Worm (Caenorhabditis elegans) whole organism, young adult: ENCODE data around the gene F56D6.18.
"Not testable (repeated sequence)": the region's sequence is repeated elsewhere in the genome, so short reads cannot be mapped to it uniquely, and the experiment has no call there.

ENCODE experiments used
- D2030.7 ChIP-seq: fragments of 200-800 bp; sonication (Bioruptor generic); IDR thresholded peaks from 2 replicates; pipeline ENCODE4 v1.3.6; 2022; ENCODE audit warnings: missing genetic modification reagents, missing genetic modification characterization, missing compliant biosample characterization
- F10E7.11 ChIP-seq: sonication (generic microtip); optimal IDR thresholded peaks from 2 replicates; lab custom pipeline; 2017; ENCODE audit warnings: mild to moderate bottlenecking, missing genetic modification characterization, moderate library complexity, missing compliant biosample characterization
- F22D6.2 ChIP-seq: sonication (generic microtip); optimal IDR thresholded peaks from 2 replicates; lab custom pipeline; 2016; ENCODE audit warnings: mild to moderate bottlenecking, missing genetic modification characterization, missing compliant biosample characterization
- F23B12.7 ChIP-seq: sonication (generic microtip); optimal IDR thresholded peaks from 2 replicates; lab custom pipeline; 2017; ENCODE audit warnings: missing genetic modification characterization, mild to moderate bottlenecking, missing compliant biosample characterization, antibody characterized with exemption, moderate library complexity; ENCODE audit not compliant: insufficient read depth
- F39B2.1 ChIP-seq: fragments of 200-800 bp; sonication (Bioruptor generic); IDR thresholded peaks from 2 replicates; pipeline ENCODE4 v1.3.6; 2022; ENCODE audit warnings: missing genetic modification reagents, missing genetic modification characterization, missing compliant biosample characterization
- T26A5.8 ChIP-seq: sonication (generic microtip); optimal IDR thresholded peaks from 2 replicates; lab custom pipeline; 2016; ENCODE audit warnings: missing genetic modification characterization, missing compliant biosample characterization
- Y53F4B.3 ChIP-seq: fragments of 200-800 bp; sonication (Bioruptor generic); IDR thresholded peaks from 2 replicates; pipeline ENCODE4 v1.3.6; 2022; ENCODE audit warnings: missing genetic modification reagents, missing genetic modification characterization, missing compliant biosample characterization
- Y79H2A.3 ChIP-seq: fragments of 200-800 bp; sonication (Bioruptor generic); conservative IDR thresholded peaks from 2 replicates; pipeline ENCODE4 v1.3.6; 2022; ENCODE audit warnings: missing genetic modification reagents, missing genetic modification characterization, missing compliant biosample characterization
- athp-1 ChIP-seq: sonication (generic microtip); optimal IDR thresholded peaks from 2 replicates; lab custom pipeline; 2017; ENCODE audit warnings: mild to moderate bottlenecking, missing genetic modification characterization, missing compliant biosample characterization
- attf-6 ChIP-seq: fragments of 200-800 bp; sonication (Bioruptor generic); IDR thresholded peaks from 2 replicates; pipeline ENCODE4 v1.3.6; 2022; ENCODE audit warnings: missing genetic modification reagents, missing genetic modification characterization, missing compliant biosample characterization
- cebp-2 ChIP-seq: fragments of 200-800 bp; sonication (Bioruptor generic); IDR thresholded peaks from 2 replicates; pipeline ENCODE4 v1.3.6; 2022; ENCODE audit warnings: missing genetic modification characterization, missing compliant biosample characterization
- efl-1 ChIP-seq: fragments of 150-350 bp; optimal IDR thresholded peaks from 2 replicates; lab custom pipeline; 2014; ENCODE audit warnings: missing biosample characterization, missing genetic modification reagents, missing genetic modification characterization
- egrh-3 ChIP-seq: fragments of 200-800 bp; sonication (Bioruptor generic); IDR thresholded peaks from 2 replicates; pipeline ENCODE4 v1.3.6; 2022; ENCODE audit warnings: missing genetic modification reagents, missing genetic modification characterization, missing compliant biosample characterization
- ekl-4 ChIP-seq: fragments of 200-800 bp; sonication (Bioruptor generic); IDR thresholded peaks from 2 replicates; pipeline ENCODE4 v1.3.6; 2022; ENCODE audit warnings: missing genetic modification reagents, missing genetic modification characterization, missing compliant biosample characterization
- him-1 ChIP-seq: sonication (generic microtip); optimal IDR thresholded peaks from 2 replicates; lab custom pipeline; 2016; ENCODE audit warnings: missing genotype, missing genetic modification reagents, missing genetic modification characterization, missing compliant biosample characterization
- hlh-12 ChIP-seq: sonication (generic microtip); optimal IDR thresholded peaks from 2 replicates; lab custom pipeline; 2016; ENCODE audit warnings: missing genetic modification characterization, missing compliant biosample characterization
- hrde-1 ChIP-seq: sonication (generic microtip); optimal IDR thresholded peaks from 2 replicates; lab custom pipeline; 2016; ENCODE audit warnings: missing genetic modification characterization, mild to moderate bottlenecking, missing compliant biosample characterization, moderate library complexity, missing genotype, missing genetic modification reagents, borderline replicate concordance
- let-607 ChIP-seq, 2 experiments: fragments of 200-800 bp in 1 of 2; sonication (Bioruptor generic) in 1 of 2; sonication (generic microtip) in 1 of 2; optimal IDR thresholded peaks; 2 replicates each; lab custom pipeline; 2016 to 2018; ENCODE audit warnings: mild to moderate bottlenecking in 2 of 2, missing compliant biosample characterization in 2 of 2, missing genetic modification characterization in 2 of 2, moderate library complexity in 2 of 2, missing genotype in 1 of 2
- madf-6 ChIP-seq: fragments of 200-800 bp; sonication (Bioruptor generic); IDR thresholded peaks from 2 replicates; pipeline ENCODE4 v1.3.6; 2022; ENCODE audit warnings: missing genetic modification reagents, missing genetic modification characterization, missing compliant biosample characterization
- mcd-1 ChIP-seq: fragments of 200-800 bp; sonication (Bioruptor generic); IDR thresholded peaks from 2 replicates; pipeline ENCODE4 v1.3.6; 2022; ENCODE audit warnings: missing genetic modification reagents, missing genetic modification characterization, missing compliant biosample characterization
- nfya-2 ChIP-seq: fragments of 200-800 bp; sonication (Bioruptor generic); IDR thresholded peaks from 2 replicates; pipeline ENCODE4 v1.3.6; 2022; ENCODE audit warnings: missing genetic modification reagents, missing genetic modification characterization, missing compliant biosample characterization
- nhr-179 ChIP-seq: sonication (generic microtip); optimal IDR thresholded peaks from 2 replicates; lab custom pipeline; 2016; ENCODE audit warnings: mild to moderate bottlenecking, missing genetic modification characterization, missing compliant biosample characterization
- nhr-80 ChIP-seq: sonication (generic microtip); optimal IDR thresholded peaks from 2 replicates; lab custom pipeline; 2016; ENCODE audit warnings: missing genetic modification characterization, missing compliant biosample characterization
- sea-2 ChIP-seq: fragments of 200-800 bp; sonication (Bioruptor generic); IDR thresholded peaks from 2 replicates; pipeline ENCODE4 v1.3.6; 2022; ENCODE audit warnings: missing genetic modification characterization, missing compliant biosample characterization
- tbx-9 ChIP-seq: sonication (generic microtip); optimal IDR thresholded peaks from 2 replicates; lab custom pipeline; 2016; ENCODE audit warnings: borderline replicate concordance, missing genetic modification characterization, inconsistent platforms, missing compliant biosample characterization
- unc-130 ChIP-seq: sonication (generic microtip); optimal IDR thresholded peaks from 2 replicates; lab custom pipeline; 2016; ENCODE audit warnings: missing genetic modification reagents, missing genetic modification characterization, missing compliant biosample characterization
- xnd-1 ChIP-seq: sonication (generic microtip); optimal IDR thresholded peaks from 2 replicates; lab custom pipeline; 2016; ENCODE audit warnings: missing genotype, missing genetic modification reagents, missing genetic modification characterization, missing compliant biosample characterization
- zim-3 ChIP-seq: sonication (generic microtip); optimal IDR thresholded peaks from 2 replicates; lab custom pipeline; 2017; ENCODE audit warnings: mild to moderate bottlenecking, missing genetic modification characterization, moderate library complexity, missing compliant biosample characterization
- ztf-22 ChIP-seq: fragments of 200-800 bp; sonication (Bioruptor generic); optimal IDR thresholded peaks from 2 replicates; lab custom pipeline; 2018; ENCODE audit warnings: mild to moderate bottlenecking, missing genetic modification characterization, moderate library complexity, missing compliant biosample characterization
- ztf-25 ChIP-seq: fragments of 200-800 bp; sonication (Bioruptor generic); IDR thresholded peaks from 2 replicates; pipeline ENCODE4 v1.3.6; 2022; ENCODE audit warnings: missing genetic modification reagents, missing genetic modification characterization, missing compliant biosample characterization
- ztf-28 ChIP-seq: fragments of 200-800 bp; sonication (Bioruptor generic); IDR thresholded peaks from 2 replicates; pipeline ENCODE4 v1.3.6; 2022; ENCODE audit warnings: missing genetic modification reagents, missing genetic modification characterization, missing compliant biosample characterization
- ztf-6 ChIP-seq: fragments of 200-800 bp; sonication (Bioruptor generic); IDR thresholded peaks from 2 replicates; pipeline ENCODE4 v1.3.6; 2022; ENCODE audit warnings: missing genetic modification reagents, missing genetic modification characterization, missing compliant biosample characterization

F56D6.18 gene

ce11 chrIV:3911848-3912247 is at the start of gene F56D6.18:
Gene F56D6.18, minus strand, starts transcription at chrIV:3911948.
- TF ChIP-seq ztf-22; xnd-1 (tag; lab: Kevin White, UChicago); unc-130 (GFP tag; lab: Kevin White, UChicago): not testable (repeated sequence)

DNA sequence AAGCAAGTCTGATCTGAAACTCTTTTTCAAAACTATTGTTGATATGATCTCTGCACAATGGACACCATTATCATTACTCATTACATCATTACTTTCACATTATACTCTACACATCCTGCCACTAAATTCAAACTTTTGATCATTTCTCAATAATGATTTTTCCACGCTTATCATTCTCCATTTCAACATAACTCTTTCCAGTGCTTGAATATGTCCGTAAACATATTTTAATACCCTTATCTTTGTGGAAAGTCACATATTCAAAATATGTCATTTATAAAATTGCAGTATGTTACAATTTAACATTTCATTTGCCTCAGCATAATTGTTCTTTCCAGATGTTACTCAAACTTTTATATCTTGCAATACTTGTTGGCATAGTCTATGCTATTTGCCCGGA is 48.6 kb upstream of the F56D6.18 start, which contains the start of gene clec-75:
Gene clec-75, plus strand, starts transcription at position 339 of the 400 bp plus-strand sequence.
- no peak for TF ChIP-seq nfya-2 (GFP tag; lab: Robert Waterston, UW)
- no peak for TF ChIP-seq attf-6 (GFP tag; lab: Robert Waterston, UW)
- TF ChIP-seq him-1 (tag; lab: Kevin White, UChicago) = no peak
- peak; percentile 36 for TF ChIP-seq nhr-80 (tag; lab: Kevin White, UChicago)
- TF ChIP-seq F23B12.7 (tag; lab: Kevin White, UChicago) = no peak
- no peak for TF ChIP-seq ztf-6 (GFP tag; lab: Robert Waterston, UW)

- TF ChIP-seq ekl-4 (GFP tag; lab: Robert Waterston, UW) (no peak), tbx-9 (tag; lab: Kevin White, UChicago) (no peak), F22D6.2 (no peak), hlh-12 (tag; lab: Kevin White, UChicago) (no peak), Y53F4B.3 (GFP tag; lab: Robert Waterston, UW) (no peak), nhr-179 (tag; lab: Kevin White, UChicago) (no peak), Y79H2A.3 (GFP tag; lab: Robert Waterston, UW) (no peak), D2030.7 (GFP tag; lab: Robert Waterston, UW) (no peak)
These were observed 45.0 kb upstream of the F56D6.18 start, which contains the start of gene clec-74 for ce11 chrIV:3956705-3957104. Gene clec-74, plus strand, starts transcription at chrIV:3957005.

ce11 chrIV:3956095-3956494 is 44.3 kb upstream of the F56D6.18 start, which contains the start of gene clec-73:
Gene clec-73, minus strand, starts transcription at chrIV:3956195.
- TF ChIP-seq T26A5.8 (tag; lab: Kevin White, UChicago) = no peak
- no peak for TF ChIP-seq madf-6 (GFP tag; lab: Robert Waterston, UW)
- no peak for TF ChIP-seq nhr-80 (tag; lab: Kevin White, UChicago)
- no peak for TF ChIP-seq cebp-2 (GFP tag; lab: Robert Waterston, UW)
- no peak for TF ChIP-seq athp-1 (tag; lab: Kevin White, UChicago)
- no peak for TF ChIP-seq sea-2 (GFP tag; lab: Robert Waterston, UW)
- TF ChIP-seq F10E7.11 (tag; lab: Kevin White, UChicago) = no peak
- TF ChIP-seq efl-1 (GFP tag; lab: Kevin White, UChicago) = no peak
- no peak for TF ChIP-seq xnd-1 (tag; lab: Kevin White, UChicago)
- TF ChIP-seq hrde-1 (tag; lab: Kevin White, UChicago) = no peak
- no peak for TF ChIP-seq egrh-3 (GFP tag; lab: Robert Waterston, UW)
- TF ChIP-seq mcd-1 = no peak
- no peak for TF ChIP-seq ztf-28
- no peak for TF ChIP-seq F23B12.7 (tag; lab: Kevin White, UChicago)
- TF ChIP-seq F39B2.1 (GFP tag; lab: Robert Waterston, UW) = no peak
- TF ChIP-seq let-607 (tag; optimal IDR thresholded peaks at IDR 0.05; lab: Kevin White, UChicago) = no peak
- no peak for TF ChIP-seq ztf-25 (GFP tag; lab: Robert Waterston, UW)
- TF ChIP-seq zim-3 (tag; lab: Kevin White, UChicago) = no peak
